Fruit fly (Drosophila melanogaster): ENCODE measurements around the gene MED14.

- TF ChIP-seq ttk (optimal IDR thresholded peaks at IDR 0.05), result no peak
- TF ChIP-seq h (optimal IDR thresholded peaks at IDR 0.05), result no peak
- no peak for TF ChIP-seq psq (optimal IDR thresholded peaks at IDR 0.05)
These were observed 42.5 kb downstream of the MED14 start for dm6 chr3L:635529-635928.
